Fruit fly (Drosophila melanogaster): ENCODE results near the gene CG42779.

The CG42779 gene

dm6 chr3R:17085029-17085807 lies 36.2 kb upstream of the CG42779 start, which contains the start of gene GckIII (continued):
- TF ChIP-seq CG33557 (GFP tag; optimal IDR thresholded peaks at IDR 0.05): no peak
- TF ChIP-seq Scr (GFP tag; IDR thresholded peaks at IDR 0.05; ENCODE audit: partially characterized antibody): peak; percentile 89
- no peak for TF ChIP-seq CG32772 (GFP tag; IDR thresholded peaks at IDR 0.05)
- TF ChIP-seq nom (GFP tag; optimal IDR thresholded peaks at IDR 0.05): no peak
- no peak for TF ChIP-seq CG15601 (tag; optimal IDR thresholded peaks at IDR 0.05)
- no peak for TF ChIP-seq otp (GFP tag; IDR thresholded peaks at IDR 0.05)
- no peak for TF ChIP-seq pum (GFP tag; optimal IDR thresholded peaks at IDR 0.05)
- TF ChIP-seq CG3065 (GFP tag; optimal IDR thresholded peaks at IDR 0.05): no peak
- peak; percentile 51 for TF ChIP-seq CG12659 (GFP tag; optimal IDR thresholded peaks at IDR 0.05)
- TF ChIP-seq Lhr (GFP tag; optimal IDR thresholded peaks at IDR 0.05): no peak
- TF ChIP-seq CG30020 (tag; optimal IDR thresholded peaks at IDR 0.05): peak; percentile 16
- peak; percentile 26 for TF ChIP-seq CG12391 (tag; optimal IDR thresholded peaks at IDR 0.05)
- no peak for TF ChIP-seq D19A (tag; optimal IDR thresholded peaks at IDR 0.05)
- TF ChIP-seq CG11560 (tag; IDR thresholded peaks at IDR 0.05): peak; percentile 83; the same call in 2 of the 3 replicates
- TF ChIP-seq peb (GFP tag; IDR thresholded peaks at IDR 0.05): no peak
- TF ChIP-seq Dfd (GFP tag; optimal IDR thresholded peaks at IDR 0.05): no peak
- no peak for TF ChIP-seq CG2120 (GFP tag; optimal IDR thresholded peaks at IDR 0.05)
- no peak for TF ChIP-seq shn (GFP tag; optimal IDR thresholded peaks at IDR 0.05)
- no peak for TF ChIP-seq CG10366 (GFP tag; IDR thresholded peaks at IDR 0.05)
- TF ChIP-seq CG12219 (GFP tag; optimal IDR thresholded peaks at IDR 0.05): no peak
- TF ChIP-seq MESR4 (GFP tag; optimal IDR thresholded peaks at IDR 0.05): peak; percentile 89
- TF ChIP-seq CG8290 (GFP tag; optimal IDR thresholded peaks at IDR 0.05): no peak
- no peak for TF ChIP-seq CG8290 (tag; optimal IDR thresholded peaks at IDR 0.05)
- TF ChIP-seq h (optimal IDR thresholded peaks at IDR 0.05): no peak
- TF ChIP-seq CG1602 (GFP tag; optimal IDR thresholded peaks at IDR 0.05): no peak
- TF ChIP-seq fd3F (GFP tag; optimal IDR thresholded peaks at IDR 0.05): no peak
- TF ChIP-seq CG17359 (tag; optimal IDR thresholded peaks at IDR 0.05): peak; percentile 17
- no peak for TF ChIP-seq CG9215 (GFP tag; IDR thresholded peaks at IDR 0.05)
- no peak for TF ChIP-seq jigr1 (GFP tag; IDR thresholded peaks at IDR 0.05)
- TF ChIP-seq Pdp1 (GFP tag; optimal IDR thresholded peaks at IDR 0.05): peak in 1 of 2 experiments; percentile 11
- TF ChIP-seq CG3726 (GFP tag; IDR thresholded peaks at IDR 0.05): no peak
- no peak for TF ChIP-seq repo (GFP tag; optimal IDR thresholded peaks at IDR 0.05)
- no peak for TF ChIP-seq CG17802 (tag; optimal IDR thresholded peaks at IDR 0.05)
- no peak for TF ChIP-seq CG17612 (GFP tag; IDR thresholded peaks at IDR 0.05)
- TF ChIP-seq CG8924 (tag; optimal IDR thresholded peaks at IDR 0.05): peak; percentile 32
- TF ChIP-seq Atf-2 (GFP tag; optimal IDR thresholded peaks at IDR 0.05): no peak
- no peak for TF ChIP-seq CG7839 (tag; optimal IDR thresholded peaks at IDR 0.05)
- no peak for TF ChIP-seq CG12942 (GFP tag; optimal IDR thresholded peaks at IDR 0.05)
- TF ChIP-seq Adf1 (GFP tag; IDR thresholded peaks at IDR 0.05): no peak
- TF ChIP-seq kay (GFP tag; optimal IDR thresholded peaks at IDR 0.05): no peak
- peak; percentile 73; the same call in 1 of the 2 replicates for TF ChIP-seq CG42726 (GFP tag; IDR thresholded peaks at IDR 0.05; ENCODE audit: partially characterized antibody)
- peak in 1 of 2 experiments; percentile 79 for TF ChIP-seq crp (GFP tag; optimal IDR thresholded peaks at IDR 0.05)
- TF ChIP-seq CG7271 (tag; optimal IDR thresholded peaks at IDR 0.05): no peak
- no peak for TF ChIP-seq Fer2 (tag; optimal IDR thresholded peaks at IDR 0.05)
- TF ChIP-seq dan (GFP tag; IDR thresholded peaks at IDR 0.05): no peak
- no peak for TF ChIP-seq pan (optimal IDR thresholded peaks at IDR 0.05)
- TF ChIP-seq pan (GFP tag; optimal IDR thresholded peaks at IDR 0.05 in 1 of 2, IDR thresholded peaks at IDR 0.05 in 1 of 2): no peak
- TF ChIP-seq Hr51 (GFP tag; optimal IDR thresholded peaks at IDR 0.05): no peak
- no peak for TF ChIP-seq CG6175 (GFP tag; IDR thresholded peaks at IDR 0.05)
- no peak for TF ChIP-seq wor (GFP tag; IDR thresholded peaks at IDR 0.05)

Data from whole organism, embryonic.